Worm (Caenorhabditis elegans) whole organism, L4/young adult: ENCODE measurements around the gene dpy-30.

Experiments
- dao-5 ChIP-seq: sonication (generic microtip); optimal IDR thresholded peaks from 2 replicates; lab custom pipeline; 2016; ENCODE audit warnings: missing genotype, missing genetic modification characterization, moderate library complexity, missing compliant biosample characterization
- him-1 ChIP-seq: sonication (generic microtip); optimal IDR thresholded peaks from 2 replicates; lab custom pipeline; 2016; ENCODE audit warnings: missing genotype, missing genetic modification reagents, missing genetic modification characterization, missing compliant biosample characterization

DNA sequence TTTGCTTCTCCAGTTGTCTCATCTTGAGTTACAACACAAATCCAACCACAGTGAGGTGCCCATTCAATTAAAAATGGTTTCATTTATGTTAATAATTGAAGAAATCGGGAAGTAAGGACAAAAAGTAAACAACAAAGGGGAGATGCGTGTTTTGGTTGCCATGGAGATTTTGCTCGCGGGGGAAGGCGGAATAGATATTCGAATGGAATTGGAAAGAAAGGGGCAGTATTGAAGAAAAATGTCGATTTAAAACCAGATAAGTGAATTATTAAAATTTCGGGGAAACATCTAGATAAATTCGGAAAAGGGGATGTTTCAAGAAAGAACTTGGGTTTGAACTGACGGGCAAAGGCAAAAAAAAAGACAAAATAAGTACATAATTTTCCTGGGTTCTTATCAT lies 40.7 kb upstream of the dpy-30 start, which contains the start of gene che-11:
- TF ChIP-seq him-1 (tag; lab: Kevin White, UChicago) (no peak), dao-5 (tag; lab: Kevin White, UChicago) (no peak)
